Fruit fly (Drosophila melanogaster) whole organism, adult: ENCODE measurements around the gene CtBP.
A peak's percentile ranks its signal among the peaks of the same experiment; 100 is the strongest.

Source experiments
- CG11617 ChIP-seq: fragments of 200-800 bp; sonication (Bioruptor generic); optimal IDR thresholded peaks from 2 replicates; lab custom pipeline; 2017; ENCODE audit warnings: mild to moderate bottlenecking, missing biosample characterization, missing genetic modification reagents, missing genetic modification characterization
- CG12768 ChIP-seq: fragments of 200-800 bp; sonication (Bioruptor generic); optimal IDR thresholded peaks from 2 replicates; lab custom pipeline; 2017; ENCODE audit warnings: missing biosample characterization, missing genetic modification characterization, mild to moderate bottlenecking, moderate library complexity, missing genetic modification reagents
- CG14711 ChIP-seq: fragments of 200-800 bp; sonication (Bioruptor generic); optimal IDR thresholded peaks from 2 replicates; lab custom pipeline; 2018; ENCODE audit warnings: missing biosample characterization, mild to moderate bottlenecking, missing genetic modification characterization, moderate library complexity
- CG1620 ChIP-seq: fragments of 200-800 bp; sonication (Bioruptor generic); optimal IDR thresholded peaks from 2 replicates; lab custom pipeline; 2016; ENCODE audit warnings: missing biosample characterization, missing genetic modification characterization
- CG33017 ChIP-seq: fragments of 200-800 bp; sonication (Bioruptor generic); optimal IDR thresholded peaks from 2 replicates; lab custom pipeline; 2018; ENCODE audit warnings: missing biosample characterization, mild to moderate bottlenecking, missing genetic modification characterization, moderate library complexity
- CG5204 ChIP-seq: fragments of 200-800 bp; sonication (Bioruptor generic); optimal IDR thresholded peaks from 2 replicates; lab custom pipeline; 2016; ENCODE audit warnings: missing biosample characterization, missing genetic modification characterization
- CG7045 ChIP-seq: fragments of 200-800 bp; sonication (Bioruptor generic); optimal IDR thresholded peaks from 2 replicates; lab custom pipeline; 2017; ENCODE audit warnings: missing biosample characterization, mild to moderate bottlenecking, missing genetic modification characterization
- CG7101 ChIP-seq: fragments of 200-800 bp; sonication (Bioruptor generic); optimal IDR thresholded peaks from 2 replicates; lab custom pipeline; 2018; ENCODE audit warnings: missing biosample characterization, mild to moderate bottlenecking, missing genetic modification characterization, moderate library complexity
- Clk ChIP-seq: fragments of 200-800 bp; sonication (Bioruptor generic); optimal IDR thresholded peaks from 2 replicates; lab custom pipeline; 2017; ENCODE audit warnings: missing biosample characterization, missing genetic modification characterization
- Crg-1 ChIP-seq: fragments of 200-800 bp; sonication (Bioruptor generic); optimal IDR thresholded peaks from 2 replicates; lab custom pipeline; 2016; ENCODE audit warnings: missing biosample characterization, missing genetic modification characterization
- Hr96 ChIP-seq: fragments of 200-800 bp; sonication (Bioruptor generic); optimal IDR thresholded peaks from 2 replicates; lab custom pipeline; 2016; ENCODE audit warnings: missing biosample characterization, missing genetic modification characterization
- Mnt ChIP-seq: fragments of 200-800 bp; sonication (Bioruptor generic); optimal IDR thresholded peaks from 2 replicates; lab custom pipeline; 2016; ENCODE audit warnings: missing biosample characterization, mild to moderate bottlenecking, missing genetic modification characterization
- bab1 ChIP-seq: fragments of 200-800 bp; sonication (Bioruptor generic); optimal IDR thresholded peaks from 3 replicates; lab custom pipeline; 2019; ENCODE audit warnings: missing biosample characterization, mild to moderate bottlenecking, missing genetic modification characterization, moderate library complexity
- cic ChIP-seq: fragments of 200-800 bp; sonication (Bioruptor generic); optimal IDR thresholded peaks from 2 replicates; lab custom pipeline; 2017; ENCODE audit warnings: missing biosample characterization, mild to moderate bottlenecking, missing genetic modification characterization, moderate library complexity
- cnc ChIP-seq, 2 experiments: fragments of >200 bp; optimal IDR thresholded peaks; 2 replicates each; lab custom pipeline; 2017
- kay ChIP-seq: fragments of 200-800 bp; sonication (Bioruptor generic); peaks from one replicate; lab custom pipeline; 2016; ENCODE audit warnings: missing biosample characterization, missing genetic modification characterization, borderline replicate concordance
- ovo ChIP-seq: fragments of 200-800 bp; sonication (Bioruptor generic); optimal IDR thresholded peaks from 2 replicates; lab custom pipeline; 2016; ENCODE audit warnings: missing biosample characterization, missing genetic modification characterization
- pad ChIP-seq: fragments of 200-800 bp; sonication (Bioruptor generic); optimal IDR thresholded peaks from 3 replicates; lab custom pipeline; 2017; ENCODE audit warnings: missing biosample characterization, missing genetic modification characterization, mild to moderate bottlenecking, moderate library complexity, missing genetic modification reagents
- tj ChIP-seq: fragments of 200-800 bp; sonication (Bioruptor generic); optimal IDR thresholded peaks from 3 replicates; lab custom pipeline; 2017; ENCODE audit warnings: missing biosample characterization, mild to moderate bottlenecking, missing genetic modification characterization, moderate library complexity
- toe ChIP-seq: fragments of 200-800 bp; sonication (Bioruptor generic); optimal IDR thresholded peaks from 2 replicates; lab custom pipeline; 2016; ENCODE audit warnings: missing biosample characterization, missing genetic modification characterization

CtBP gene

DNA sequence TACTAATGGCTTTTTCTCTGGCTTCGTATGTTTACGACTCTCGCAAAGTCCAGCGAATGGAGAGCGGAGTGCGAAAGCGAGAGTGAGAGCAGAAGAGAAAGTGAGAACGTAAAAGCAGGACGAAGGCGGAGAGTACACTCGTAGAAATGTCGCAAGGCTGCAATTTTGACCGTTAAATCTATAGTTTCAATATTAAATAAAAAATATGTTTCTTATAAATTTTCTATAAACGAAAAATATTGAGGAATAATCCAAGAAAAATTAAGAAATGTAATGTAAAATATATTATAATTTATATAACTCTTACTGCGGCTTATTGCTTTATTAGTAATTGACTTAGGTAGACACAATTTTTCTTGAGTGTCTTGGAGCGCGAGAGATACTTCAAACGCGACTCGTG, 37.0 kb upstream of the CtBP start:
- TF ChIP-seq CG12768 (GFP tag; lab: Kevin White, UChicago) = no peak
- TF ChIP-seq CG33017 (tag; lab: Kevin White, UChicago) = peak; percentile 5

DNA sequence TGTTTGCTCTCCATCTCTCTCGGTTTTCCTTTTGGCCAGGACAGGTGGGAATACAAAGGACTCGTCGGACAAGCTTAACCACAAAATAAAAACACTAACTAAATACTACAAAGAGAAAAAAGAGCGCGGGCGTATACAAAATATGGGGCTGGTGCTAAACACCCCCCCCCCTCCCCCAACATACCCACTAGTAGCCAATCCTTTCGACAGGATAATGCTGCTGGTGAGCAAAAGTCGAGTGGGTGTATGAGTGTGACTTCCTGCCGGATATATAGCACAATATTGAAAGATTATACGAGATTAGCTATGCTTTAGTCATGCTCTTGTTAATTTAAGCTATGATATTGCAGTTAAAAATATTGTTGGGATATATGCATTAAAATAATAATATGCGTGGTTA, 36.2 kb upstream of the CtBP start:
- no peak for TF ChIP-seq CG7101 (tag; lab: Kevin White, UChicago)
- no peak for TF ChIP-seq CG5204 (GFP tag; lab: Kevin White, UChicago)
- TF ChIP-seq cnc (optimal IDR thresholded peaks at IDR 0.05; lab: Kevin White, UChicago) = no peak
- TF ChIP-seq ovo (GFP tag; lab: Kevin White, UChicago) = no peak
- no peak for TF ChIP-seq Hr96 (GFP tag; lab: Kevin White, UChicago)
- no peak for TF ChIP-seq Clk (GFP tag; lab: Kevin White, UChicago)

DNA sequence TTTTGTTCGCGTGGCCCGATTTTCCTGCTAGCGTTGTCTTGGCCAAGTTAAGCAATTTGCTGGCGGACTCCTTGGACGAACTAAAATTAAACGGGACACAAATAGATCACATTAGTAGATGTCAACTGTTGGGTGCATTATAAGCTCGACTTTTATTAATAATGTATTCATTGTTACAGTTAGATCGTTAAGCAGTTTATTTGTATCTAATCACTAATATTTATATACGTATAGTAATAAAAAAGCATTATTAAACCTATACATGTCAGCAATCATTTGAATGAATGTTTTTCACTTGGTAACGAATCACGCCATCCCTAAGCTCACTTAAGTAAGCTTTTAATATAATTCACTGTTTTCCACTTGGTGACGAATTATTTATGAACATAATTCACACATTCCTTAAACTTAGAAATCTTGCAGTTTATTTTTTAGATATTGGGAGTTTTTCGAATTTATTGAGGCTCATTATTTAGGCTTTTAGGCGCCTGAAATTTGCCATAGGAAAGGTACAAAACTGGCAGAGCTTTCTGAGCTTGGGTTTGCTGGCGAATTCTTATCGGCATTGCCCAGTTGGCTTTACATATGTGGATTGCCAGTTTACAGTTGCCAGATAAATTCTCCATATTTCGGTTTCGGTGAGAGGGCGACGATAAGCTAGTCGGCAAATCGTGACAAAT, 33.9 kb upstream of the CtBP start, which contains the start of the genes CG7381 and CG7091:
TSS of gene CG7381 (minus strand) at position 101 of the 680 bp plus-strand sequence.
TSS of gene CG7091 (plus strand) at position 630 of the 680 bp plus-strand sequence.
- no peak for TF ChIP-seq ovo (GFP tag; lab: Kevin White, UChicago)
- no peak for TF ChIP-seq cic
- TF ChIP-seq kay = peak; percentile 48
- TF ChIP-seq bab1 = peak; percentile 0
- TF ChIP-seq toe (GFP tag; lab: Kevin White, UChicago) = no peak
- peak; percentile 70 for TF ChIP-seq pad (GFP tag; lab: Kevin White, UChicago)
- TF ChIP-seq tj (GFP tag; lab: Kevin White, UChicago) = no peak

DNA sequence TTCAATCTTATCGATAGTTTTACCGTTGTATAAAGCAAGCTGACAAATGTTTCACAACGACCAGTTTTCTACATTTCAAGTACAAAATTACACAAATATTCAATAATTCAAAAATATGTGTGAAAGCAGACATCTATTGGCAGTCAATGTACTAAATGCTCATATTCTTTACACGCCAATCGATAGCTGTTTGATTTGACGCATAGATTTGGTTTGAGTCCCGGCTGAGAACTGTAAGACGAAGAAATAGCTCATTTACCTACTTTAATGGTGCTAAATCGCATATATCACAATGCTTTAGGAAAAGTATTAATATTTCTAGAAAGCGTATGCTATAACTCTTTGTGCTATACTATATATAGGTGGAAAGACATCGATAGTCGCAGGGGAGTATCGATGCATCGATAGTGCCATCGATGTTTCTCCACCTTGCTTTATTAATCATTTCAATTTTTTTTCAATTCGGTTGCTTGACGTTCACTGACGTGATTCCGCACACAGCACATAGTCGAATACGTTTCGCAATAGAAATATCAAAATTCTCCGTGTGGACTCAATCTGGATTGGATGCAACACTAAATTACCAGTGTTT, 30.7 kb upstream of the CtBP start, which contains the start of gene Paip2:
TSS of gene Paip2 (plus strand) at position 165 of the 592 bp plus-strand sequence.
- no peak for TF ChIP-seq CG12768 (GFP tag; lab: Kevin White, UChicago)
- peak; percentile 6 for TF ChIP-seq Mnt (GFP tag; lab: Kevin White, UChicago)
- no peak for TF ChIP-seq bab1
- TF ChIP-seq CG1620 = peak; percentile 9
- TF ChIP-seq toe (GFP tag; lab: Kevin White, UChicago) = no peak
- TF ChIP-seq Hr96 (GFP tag; lab: Kevin White, UChicago) = peak; percentile 41
- TF ChIP-seq CG33017 (tag; lab: Kevin White, UChicago) = no peak
- no peak for TF ChIP-seq Clk (GFP tag; lab: Kevin White, UChicago)
- no peak for TF ChIP-seq cnc (optimal IDR thresholded peaks at IDR 0.05; lab: Kevin White, UChicago)
- no peak for TF ChIP-seq CG7101 (tag; lab: Kevin White, UChicago)
- TF ChIP-seq CG5204 (GFP tag; lab: Kevin White, UChicago) = no peak
- TF ChIP-seq CG14711 = peak; percentile 4
- no peak for TF ChIP-seq pad (GFP tag; lab: Kevin White, UChicago)
- TF ChIP-seq cic = no peak
- TF ChIP-seq kay = no peak
- no peak for TF ChIP-seq CG7045 (GFP tag; lab: Kevin White, UChicago)
- TF ChIP-seq ovo (GFP tag; lab: Kevin White, UChicago) = no peak
- TF ChIP-seq Crg-1 (GFP tag; lab: Kevin White, UChicago) = no peak
- no peak for TF ChIP-seq CG11617
- no peak for TF ChIP-seq tj (GFP tag; lab: Kevin White, UChicago)

DNA sequence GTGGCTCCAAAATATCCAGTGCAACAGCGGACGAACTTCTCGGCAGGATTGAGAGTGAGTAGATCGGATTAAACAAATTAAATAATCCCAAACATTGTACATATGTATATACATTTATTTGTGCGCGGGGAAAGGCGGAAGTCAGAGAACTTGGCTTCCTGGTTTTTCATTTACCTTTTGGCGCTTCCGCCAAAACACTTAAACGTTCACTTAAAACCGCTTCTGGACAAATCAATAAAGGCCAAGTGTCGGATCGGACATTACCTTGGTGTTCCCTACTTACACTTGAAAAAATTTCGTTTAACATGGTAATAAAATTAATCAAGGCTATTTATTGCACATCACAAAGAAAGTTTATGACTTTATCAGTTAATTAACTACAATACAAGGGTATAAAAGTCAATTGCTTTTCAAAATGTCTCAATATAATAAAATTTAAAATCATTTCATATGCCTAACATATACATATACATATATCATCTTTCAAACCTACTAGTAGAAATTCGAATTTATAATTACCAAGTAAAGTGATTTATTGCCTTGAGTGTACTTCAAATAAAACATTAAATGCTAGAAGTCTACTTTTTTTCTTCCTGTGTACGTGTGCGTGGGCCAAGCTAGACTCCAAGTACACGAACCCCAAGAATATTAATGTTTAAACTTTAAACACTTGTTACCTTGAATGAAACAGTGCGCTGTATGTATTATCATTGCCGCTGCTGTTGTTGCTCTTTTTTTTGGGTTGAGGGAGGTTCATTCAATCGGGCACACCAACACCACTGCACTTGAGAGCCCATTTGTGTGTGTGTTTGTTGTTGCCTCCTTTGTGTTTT, 29.9 kb upstream of the CtBP start:
- TF ChIP-seq ovo (GFP tag; lab: Kevin White, UChicago) (no peak), CG5204 (GFP tag; lab: Kevin White, UChicago) (peak; percentile 59), cic (no peak), CG12768 (GFP tag; lab: Kevin White, UChicago) (peak; percentile 77), cnc (optimal IDR thresholded peaks at IDR 0.05; lab: Kevin White, UChicago) (no peak), Clk (GFP tag; lab: Kevin White, UChicago) (peak; percentile 16), CG11617 (peak; percentile 61), toe (GFP tag; lab: Kevin White, UChicago) (peak; percentile 27), CG33017 (tag; lab: Kevin White, UChicago) (peak; percentile 79), CG7101 (tag; lab: Kevin White, UChicago) (peak; percentile 41), Hr96 (GFP tag; lab: Kevin White, UChicago) (no peak), Mnt (GFP tag; lab: Kevin White, UChicago) (no peak), pad (GFP tag; lab: Kevin White, UChicago) (peak; percentile 9), kay (no peak), CG7045 (GFP tag; lab: Kevin White, UChicago) (peak; percentile 76), bab1 (peak; percentile 39)
